Worm (Caenorhabditis elegans) whole organism, late embryonic: ENCODE data around the gene mrps-18B.

ENCODE experiments used
- C08G9.2 ChIP-seq: sonication (generic microtip); optimal IDR thresholded peaks from 2 replicates; lab custom pipeline; 2016; ENCODE audit warnings: mild to moderate bottlenecking, missing genetic modification characterization, moderate library complexity, missing compliant biosample characterization
- C38D4.7 ChIP-seq: fragments of 200-800 bp; sonication (Bioruptor generic); optimal IDR thresholded peaks from 2 replicates; lab custom pipeline; 2018; ENCODE audit warnings: mild to moderate bottlenecking, missing genetic modification characterization, moderate library complexity, missing compliant biosample characterization
- F13H6.1 ChIP-seq: sonication (generic microtip); optimal IDR thresholded peaks from 2 replicates; lab custom pipeline; 2016; ENCODE audit warnings: missing genetic modification characterization, missing compliant biosample characterization
- K09A11.1 ChIP-seq: sonication (generic microtip); optimal IDR thresholded peaks from 2 replicates; lab custom pipeline; 2017; ENCODE audit warnings: antibody characterized with exemption, mild to moderate bottlenecking, missing genetic modification characterization, missing compliant biosample characterization; ENCODE audit not compliant: insufficient read depth
- ahr-1 ChIP-seq: sonication (generic microtip); optimal IDR thresholded peaks from 2 replicates; lab custom pipeline; 2016; ENCODE audit warnings: missing genetic modification characterization, missing compliant biosample characterization
- ceh-14 ChIP-seq: sonication (generic microtip); optimal IDR thresholded peaks from 2 replicates; lab custom pipeline; 2016; ENCODE audit warnings: missing genotype, missing genetic modification characterization, missing compliant biosample characterization
- ceh-18 ChIP-seq: sonication (generic microtip); optimal IDR thresholded peaks from 2 replicates; lab custom pipeline; 2016; ENCODE audit warnings: missing genetic modification characterization, missing compliant biosample characterization
- ceh-30 ChIP-seq: fragments of 150-350 bp; optimal IDR thresholded peaks from 2 replicates; lab custom pipeline; 2014; ENCODE audit warnings: missing biosample characterization, missing genetic modification characterization
- ceh-31 ChIP-seq: sonication (generic microtip); optimal IDR thresholded peaks from 2 replicates; lab custom pipeline; 2016; ENCODE audit warnings: missing genetic modification characterization, missing compliant biosample characterization
- ceh-34 ChIP-seq: sonication (generic microtip); optimal IDR thresholded peaks from 2 replicates; lab custom pipeline; 2016; ENCODE audit warnings: mild to moderate bottlenecking, missing genetic modification characterization, missing compliant biosample characterization
- ceh-45 ChIP-seq: fragments of 200-800 bp; sonication (Bioruptor generic); IDR thresholded peaks from 2 replicates; pipeline ENCODE4 v1.3.6; 2022; ENCODE audit warnings: missing genetic modification reagents, missing genetic modification characterization, missing compliant biosample characterization
- ceh-48 ChIP-seq: sonication (generic microtip); optimal IDR thresholded peaks from 2 replicates; lab custom pipeline; 2016; ENCODE audit warnings: missing genetic modification characterization, inconsistent platforms, missing compliant biosample characterization
- elt-2 ChIP-seq: sonication (generic microtip); optimal IDR thresholded peaks from 2 replicates; lab custom pipeline; 2016; ENCODE audit warnings: missing genetic modification reagents, missing genetic modification characterization, missing compliant biosample characterization
- elt-4 ChIP-seq: sonication (generic microtip); optimal IDR thresholded peaks from 2 replicates; lab custom pipeline; 2016; ENCODE audit warnings: missing genetic modification characterization, missing compliant biosample characterization
- eyg-1 ChIP-seq: sonication (generic microtip); optimal IDR thresholded peaks from 2 replicates; lab custom pipeline; 2016; ENCODE audit warnings: missing genotype, missing genetic modification characterization, missing compliant biosample characterization
- fax-1 ChIP-seq: sonication (generic microtip); optimal IDR thresholded peaks from 2 replicates; lab custom pipeline; 2016; ENCODE audit warnings: missing genotype, missing genetic modification characterization, missing compliant biosample characterization
- fkh-10 ChIP-seq: fragments of 150-350 bp; optimal IDR thresholded peaks from 2 replicates; lab custom pipeline; 2014; ENCODE audit warnings: missing biosample characterization, missing genetic modification reagents, missing genetic modification characterization
- hlh-30 ChIP-seq: sonication (generic microtip); optimal IDR thresholded peaks from 2 replicates; lab custom pipeline; 2017; ENCODE audit warnings: antibody characterized with exemption, missing genetic modification characterization, missing compliant biosample characterization; ENCODE audit not compliant: insufficient read depth
- hlh-8 ChIP-seq: sonication (generic microtip); optimal IDR thresholded peaks from 2 replicates; lab custom pipeline; 2016; ENCODE audit warnings: missing genotype, missing genetic modification characterization, missing compliant biosample characterization
- lim-6 ChIP-seq: sonication (generic microtip); optimal IDR thresholded peaks from 2 replicates; lab custom pipeline; 2016; ENCODE audit warnings: missing genetic modification characterization, missing compliant biosample characterization
- madf-2 ChIP-seq: sonication (generic microtip); optimal IDR thresholded peaks from 2 replicates; lab custom pipeline; 2017; ENCODE audit warnings: missing genetic modification characterization, missing compliant biosample characterization
- mec-3 ChIP-seq: sonication (generic microtip); optimal IDR thresholded peaks from 2 replicates; lab custom pipeline; 2016; ENCODE audit warnings: borderline replicate concordance, missing genetic modification characterization, missing compliant biosample characterization
- nfya-1 ChIP-seq: sonication (generic microtip); optimal IDR thresholded peaks from 2 replicates; lab custom pipeline; 2017; ENCODE audit warnings: missing genetic modification characterization, mild to moderate bottlenecking, missing compliant biosample characterization, antibody characterized with exemption, moderate library complexity
- npax-4 ChIP-seq: sonication (generic microtip); optimal IDR thresholded peaks from 2 replicates; lab custom pipeline; 2016; ENCODE audit warnings: missing genetic modification characterization, missing compliant biosample characterization
- odd-2 ChIP-seq: sonication (generic microtip); optimal IDR thresholded peaks from 2 replicates; lab custom pipeline; 2017; ENCODE audit warnings: antibody characterized with exemption, mild to moderate bottlenecking, missing genetic modification characterization, missing compliant biosample characterization
- pag-3 ChIP-seq: sonication (generic microtip); optimal IDR thresholded peaks from 2 replicates; lab custom pipeline; 2016; ENCODE audit warnings: missing compliant biosample characterization, missing genetic modification characterization, borderline replicate concordance
- pax-1 ChIP-seq: fragments of 150-350 bp; optimal IDR thresholded peaks from 2 replicates; lab custom pipeline; 2014; ENCODE audit warnings: missing biosample characterization, missing genetic modification characterization
- pha-2 ChIP-seq: sonication (generic microtip); optimal IDR thresholded peaks from 2 replicates; lab custom pipeline; 2017; ENCODE audit warnings: mild to moderate bottlenecking, missing genetic modification characterization, missing compliant biosample characterization
- pqm-1 ChIP-seq: sonication (generic microtip); optimal IDR thresholded peaks from 2 replicates; lab custom pipeline; 2016; ENCODE audit warnings: missing genetic modification characterization, missing compliant biosample characterization
- ref-2 ChIP-seq: sonication (generic microtip); optimal IDR thresholded peaks from 2 replicates; lab custom pipeline; 2016; ENCODE audit warnings: missing genetic modification characterization, missing compliant biosample characterization
- rnt-1 ChIP-seq: sonication (generic microtip); optimal IDR thresholded peaks from 2 replicates; lab custom pipeline; 2016; ENCODE audit warnings: missing genetic modification characterization, missing compliant biosample characterization
- sdc-2 ChIP-seq: sonication (generic microtip); optimal IDR thresholded peaks from 2 replicates; lab custom pipeline; 2016; ENCODE audit warnings: missing genotype, missing genetic modification characterization, missing compliant biosample characterization
- sox-2 ChIP-seq: fragments of 200-800 bp; sonication (Bioruptor generic); IDR thresholded peaks from 2 replicates; pipeline ENCODE4 v1.3.6; 2022; ENCODE audit warnings: missing genetic modification reagents, missing genetic modification characterization, missing compliant biosample characterization
- tbx-2 ChIP-seq: sonication (generic microtip); optimal IDR thresholded peaks from 2 replicates; lab custom pipeline; 2016; ENCODE audit warnings: missing genetic modification characterization, missing compliant biosample characterization
- tbx-7 ChIP-seq: sonication (generic microtip); optimal IDR thresholded peaks from 2 replicates; lab custom pipeline; 2016; ENCODE audit warnings: missing genotype, missing genetic modification characterization, missing compliant biosample characterization
- unc-3 ChIP-seq, 2 experiments: fragments of 200-800 bp in 1 of 2; sonication (Bioruptor generic) in 1 of 2; sonication (generic microtip) in 1 of 2; conservative IDR thresholded peaks in 1 of 2; optimal IDR thresholded peaks in 1 of 2; 2 replicates each; pipeline versions ENCODE4 v1.3.6 to Lab custom; 2016 to 2022; ENCODE audit warnings: missing compliant biosample characterization in 2 of 2, missing genetic modification characterization in 2 of 2, missing genetic modification reagents in 1 of 2
- ztf-16 ChIP-seq: sonication (generic microtip); optimal IDR thresholded peaks from 2 replicates; lab custom pipeline; 2017; ENCODE audit warnings: missing genetic modification characterization, missing compliant biosample characterization

mrps-18B gene

DNA sequence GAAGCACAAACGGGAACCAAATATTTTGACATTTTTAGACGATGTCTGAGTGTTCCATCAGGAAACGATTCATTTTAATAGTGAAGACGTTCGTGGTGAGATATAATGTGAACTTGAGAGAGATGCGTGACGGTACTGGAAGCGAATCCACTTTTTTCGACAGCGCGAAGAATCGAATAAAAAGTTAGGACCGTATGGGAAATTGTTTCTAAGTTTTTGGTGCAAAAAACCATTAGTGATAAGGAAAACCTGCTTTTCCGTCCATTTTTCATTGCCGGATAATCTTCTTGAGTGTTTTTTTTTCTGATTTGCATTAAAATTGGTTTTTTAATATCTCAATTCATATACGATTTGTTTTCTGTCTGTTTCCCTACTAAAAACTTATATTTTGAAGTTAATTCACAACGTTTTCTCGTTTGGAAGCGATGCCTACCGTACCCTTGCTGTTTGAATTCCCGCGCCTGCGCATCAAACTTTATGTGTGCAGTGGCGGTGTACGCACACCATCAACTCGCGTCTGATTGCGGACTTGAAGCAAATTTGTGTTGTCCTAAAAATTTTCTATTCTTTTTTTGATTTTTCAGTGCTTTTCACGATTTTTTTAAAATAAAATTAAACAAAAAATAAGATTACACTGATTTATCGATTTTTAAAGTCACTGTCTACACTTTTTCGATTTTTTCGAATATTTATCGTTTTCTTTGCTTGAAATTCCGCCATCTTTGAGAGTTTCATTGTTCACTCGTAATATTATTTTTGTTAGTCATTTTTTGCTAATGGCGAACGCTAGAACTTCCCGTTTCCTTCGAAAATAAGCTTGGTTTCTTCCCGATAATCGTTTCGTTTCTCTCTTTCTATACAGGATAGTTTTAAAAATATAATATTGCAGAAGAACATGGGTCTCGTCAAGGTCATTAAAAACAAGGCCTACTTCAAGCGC is 43.8 kb downstream of the mrps-18B start, which contains the start of the genes col-38 and rpl-5 (continued):
- no peak for TF ChIP-seq mec-3
- peak; percentile 74 for TF ChIP-seq ceh-31 (tag; lab: Kevin White, UChicago)
- TF ChIP-seq ceh-34: peak; percentile 66
- TF ChIP-seq eyg-1: no peak
- no peak for TF ChIP-seq hlh-8
- no peak for TF ChIP-seq npax-4
- peak; percentile 76 for TF ChIP-seq ceh-30 (tag; lab: Kevin White, UChicago)
- TF ChIP-seq tbx-2: peak; percentile 65
- TF ChIP-seq rnt-1: peak; percentile 71
- peak; percentile 48 for TF ChIP-seq C08G9.2 (tag; lab: Kevin White, UChicago)
- no peak for TF ChIP-seq C38D4.7 (GFP tag; lab: Kevin White, UChicago)
- TF ChIP-seq ceh-48: peak; percentile 0
- no peak for TF ChIP-seq tbx-7 (tag; lab: Kevin White, UChicago)
- 0 out of 2 replicates have a peak, but pooled peaks have one; percentile 17 for TF ChIP-seq unc-3 (GFP tag; conservative IDR thresholded peaks at IDR 0.05; lab: Robert Waterston, UW)
- TF ChIP-seq unc-3 (tag; optimal IDR thresholded peaks at IDR 0.05; lab: Kevin White, UChicago): no peak
- peak; percentile 7 for TF ChIP-seq F13H6.1
- no peak for TF ChIP-seq ztf-16
- TF ChIP-seq sdc-2 (tag; lab: Kevin White, UChicago): no peak
- no peak for TF ChIP-seq K09A11.1 (tag; lab: Kevin White, UChicago)
- TF ChIP-seq elt-2 (tag; lab: Kevin White, UChicago): peak; percentile 64
- TF ChIP-seq madf-2: peak; percentile 29
- TF ChIP-seq ref-2: peak; percentile 48

ce11 chrII:8570977-8571376 is 45.5 kb downstream of the mrps-18B start, which contains the start of gene bcs-1:
TSS of gene bcs-1 (plus strand) at chrII:8571085.
- TF ChIP-seq C08G9.2 (tag; lab: Kevin White, UChicago) (no peak), ceh-14 (no peak), ceh-30 (tag; lab: Kevin White, UChicago) (no peak), ceh-18 (tag; lab: Kevin White, UChicago) (no peak), odd-2 (tag; lab: Kevin White, UChicago) (no peak), lim-6 (no peak), ceh-45 (no peak), fax-1 (tag; lab: Kevin White, UChicago) (no peak), pax-1 (tag; lab: Kevin White, UChicago) (no peak)

ce11 chrII:8573044-8573443 is 47.6 kb downstream of the mrps-18B start, which contains the start of gene F54C9.7:
TSS of gene F54C9.7 (plus strand) at chrII:8573344.
- TF ChIP-seq C08G9.2 (tag; lab: Kevin White, UChicago) (no peak), pag-3 (no peak), hlh-30 (tag; lab: Kevin White, UChicago) (no peak), ahr-1 (tag; lab: Kevin White, UChicago) (no peak), elt-4 (tag; lab: Kevin White, UChicago) (no peak), ceh-48 (no peak), sox-2 (GFP tag; lab: Robert Waterston, UW) (no peak), nfya-1 (tag; lab: Kevin White, UChicago) (no peak), F13H6.1 (no peak), pha-2 (tag; lab: Kevin White, UChicago) (no peak), fkh-10 (GFP tag; lab: Kevin White, UChicago) (no peak), pqm-1 (no peak)
